Worm (Caenorhabditis elegans) whole organism, L4 larva: Measurements from ENCODE around the gene algn-3.
"Not testable (repeated sequence)": the region's sequence is repeated elsewhere in the genome, so short reads cannot be mapped to it uniquely, and the experiment has no call there.

Source experiments
- T26A8.4 ChIP-seq: fragments of 200-800 bp; sonication (Bioruptor generic); IDR thresholded peaks from 2 replicates; pipeline ENCODE4 v1.3.6; 2022; ENCODE audit warnings: missing genetic modification characterization, missing compliant biosample characterization
- ZK337.2 ChIP-seq: fragments of 200-800 bp; sonication (Bioruptor generic); IDR thresholded peaks from 2 replicates; pipeline ENCODE4 v1.3.6; 2022; ENCODE audit warnings: missing genetic modification reagents, missing genetic modification characterization, missing compliant biosample characterization
- arid-1 ChIP-seq: fragments of 200-800 bp; sonication (Bioruptor generic); conservative IDR thresholded peaks from 2 replicates; pipeline ENCODE4 v1.3.6; 2022; ENCODE audit warnings: missing genetic modification reagents, missing genetic modification characterization, missing compliant biosample characterization
- ceh-20 ChIP-seq: fragments of 200-800 bp; sonication (Bioruptor generic); IDR thresholded peaks from 2 replicates; pipeline ENCODE4 v1.3.6; 2022; ENCODE audit warnings: missing genetic modification reagents, missing genetic modification characterization, missing compliant biosample characterization
- ceh-44 ChIP-seq: fragments of 200-800 bp; sonication (Bioruptor generic); IDR thresholded peaks from 2 replicates; pipeline ENCODE4 v1.3.6; 2022; ENCODE audit warnings: missing genetic modification reagents, missing genetic modification characterization, missing compliant biosample characterization
- ctbp-1 ChIP-seq: fragments of 200-800 bp; sonication (Bioruptor generic); IDR thresholded peaks from 2 replicates; pipeline ENCODE4 v1.3.6; 2022; ENCODE audit warnings: missing genetic modification reagents, missing genetic modification characterization, missing compliant biosample characterization
- daf-12 ChIP-seq: fragments of 150-350 bp; optimal IDR thresholded peaks from 2 replicates; lab custom pipeline; 2014; ENCODE audit warnings: missing biosample characterization, missing genetic modification reagents, missing genetic modification characterization
- daf-16 ChIP-seq, 3 experiments: sonication (generic microtip); optimal IDR thresholded peaks; 2 replicates each; lab custom pipeline; 2016 to 2017; ENCODE audit warnings: missing genetic modification characterization in 3 of 3, missing genetic modification reagents in 3 of 3, mild to moderate bottlenecking in 2 of 3, missing compliant biosample characterization in 2 of 3, missing biosample characterization in 1 of 3, moderate library complexity in 1 of 3
- dmd-6 ChIP-seq: fragments of 200-800 bp; sonication (Bioruptor generic); IDR thresholded peaks from 2 replicates; pipeline ENCODE4 v1.3.6; 2022; ENCODE audit warnings: missing genetic modification reagents, missing genetic modification characterization, missing compliant biosample characterization
- dmd-9 ChIP-seq: fragments of 200-800 bp; sonication (Bioruptor generic); IDR thresholded peaks from 2 replicates; pipeline ENCODE4 v1.3.6; 2022; ENCODE audit warnings: missing genetic modification reagents, missing genetic modification characterization, missing compliant biosample characterization
- dpl-1 ChIP-seq: fragments of 150-350 bp; optimal IDR thresholded peaks from 2 replicates; lab custom pipeline; 2014; ENCODE audit warnings: missing biosample characterization, missing genetic modification reagents, missing genetic modification characterization
- dve-1 ChIP-seq: sonication (generic microtip); optimal IDR thresholded peaks from 2 replicates; lab custom pipeline; 2017; ENCODE audit warnings: antibody characterized with exemption, mild to moderate bottlenecking, missing genetic modification characterization, missing compliant biosample characterization; ENCODE audit not compliant: insufficient read depth
- egl-43 ChIP-seq: fragments of 200-800 bp; sonication (Bioruptor generic); IDR thresholded peaks from 2 replicates; pipeline ENCODE4 v1.3.6; 2022; ENCODE audit warnings: missing genetic modification reagents, missing genetic modification characterization, missing compliant biosample characterization
- hlh-11 ChIP-seq: fragments of 200-800 bp; sonication (Bioruptor generic); optimal IDR thresholded peaks from 2 replicates; lab custom pipeline; 2018; ENCODE audit warnings: mild to moderate bottlenecking, missing genetic modification characterization, missing compliant biosample characterization
- hlh-30 ChIP-seq: sonication (generic microtip); optimal IDR thresholded peaks from 2 replicates; lab custom pipeline; 2017; ENCODE audit warnings: antibody characterized with exemption, mild to moderate bottlenecking, missing genetic modification characterization, missing compliant biosample characterization; ENCODE audit not compliant: insufficient read depth
- hmg-1.1 ChIP-seq: fragments of 200-800 bp; sonication (Bioruptor generic); IDR thresholded peaks from 2 replicates; pipeline ENCODE4 v1.3.6; 2022; ENCODE audit warnings: missing genetic modification reagents, missing genetic modification characterization, missing compliant biosample characterization
- lim-7 ChIP-seq: fragments of 200-800 bp; sonication (Bioruptor generic); IDR thresholded peaks from 2 replicates; pipeline ENCODE4 v1.3.6; 2022; ENCODE audit warnings: missing genetic modification characterization, missing compliant biosample characterization
- lin-1 ChIP-seq: fragments of 200-800 bp; sonication (Bioruptor generic); IDR thresholded peaks from 2 replicates; pipeline ENCODE4 v1.3.6; 2022; ENCODE audit warnings: missing genetic modification reagents, missing genetic modification characterization, missing compliant biosample characterization
- lin-38 ChIP-seq: fragments of 200-800 bp; sonication (Bioruptor generic); IDR thresholded peaks from 2 replicates; pipeline ENCODE4 v1.3.6; 2022; ENCODE audit warnings: missing genetic modification reagents, missing genetic modification characterization, missing compliant biosample characterization
- lsy-2 ChIP-seq, 2 experiments: fragments of 150-350 bp in 1 of 2; sonication (generic microtip) in 1 of 2; optimal IDR thresholded peaks; 2 replicates each; lab custom pipeline; 2014 to 2017; ENCODE audit warnings: missing biosample characterization in 2 of 2, missing genetic modification characterization in 2 of 2
- madf-5 ChIP-seq, 2 experiments: fragments of 200-800 bp; sonication (Bioruptor generic); IDR thresholded peaks; 2 replicates each; pipeline ENCODE4 v1.3.6; 2022; ENCODE audit warnings: missing compliant biosample characterization in 2 of 2, missing genetic modification characterization in 2 of 2
- madf-9 ChIP-seq: fragments of 200-800 bp; sonication (Bioruptor generic); conservative IDR thresholded peaks from 2 replicates; pipeline ENCODE4 v1.3.6; 2022; ENCODE audit warnings: missing genetic modification reagents, missing genetic modification characterization, missing compliant biosample characterization
- mep-1 ChIP-seq: fragments of 150-350 bp; sonication (generic microtip); optimal IDR thresholded peaks from 3 replicates; lab custom pipeline; 2014; ENCODE audit warnings: missing biosample characterization, missing genetic modification characterization
- mes-2 ChIP-seq: sonication (generic microtip); optimal IDR thresholded peaks from 2 replicates; lab custom pipeline; 2016; ENCODE audit warnings: missing genotype, mild to moderate bottlenecking, missing genetic modification characterization, missing compliant biosample characterization; ENCODE audit not compliant: poor library complexity, severe bottlenecking
- nhr-102 ChIP-seq: sonication (generic microtip); optimal IDR thresholded peaks from 2 replicates; lab custom pipeline; 2016; ENCODE audit warnings: mild to moderate bottlenecking, missing genetic modification characterization, moderate library complexity, missing compliant biosample characterization
- nhr-42 ChIP-seq: fragments of 200-800 bp; sonication (Bioruptor generic); IDR thresholded peaks from 2 replicates; pipeline ENCODE4 v1.3.6; 2022; ENCODE audit warnings: missing genetic modification characterization, missing compliant biosample characterization
- nhr-77 ChIP-seq: fragments of 150-350 bp; optimal IDR thresholded peaks from 2 replicates; lab custom pipeline; 2014; ENCODE audit warnings: missing biosample characterization, missing genetic modification characterization
- pha-4 ChIP-seq, 2 experiments: fragments of 150-350 bp in 1 of 2; fragments of 200-800 bp in 1 of 2; sonication (Bioruptor generic) in 1 of 2; IDR thresholded peaks in 1 of 2; optimal IDR thresholded peaks in 1 of 2; 2 replicates each; pipeline versions ENCODE4 v1.3.6 to Lab custom; 2014 to 2022; ENCODE audit warnings: missing genetic modification characterization in 2 of 2, missing genetic modification reagents in 2 of 2, missing biosample characterization in 1 of 2, missing compliant biosample characterization in 1 of 2
- php-3 ChIP-seq: fragments of 200-800 bp; sonication (Bioruptor generic); IDR thresholded peaks from 2 replicates; pipeline ENCODE4 v1.3.6; 2022; ENCODE audit warnings: missing genetic modification reagents, missing genetic modification characterization, missing compliant biosample characterization
- rbr-2 ChIP-seq: sonication (generic microtip); optimal IDR thresholded peaks from 2 replicates; lab custom pipeline; 2016; ENCODE audit warnings: missing genotype, missing genetic modification characterization, missing compliant biosample characterization
- saeg-2 ChIP-seq: fragments of 200-800 bp; sonication (Bioruptor generic); IDR thresholded peaks from 2 replicates; pipeline ENCODE4 v1.3.6; 2022; ENCODE audit warnings: missing genetic modification reagents, missing genetic modification characterization, missing compliant biosample characterization
- tra-1 ChIP-seq: fragments of 200-800 bp; sonication (Bioruptor generic); IDR thresholded peaks from 2 replicates; pipeline ENCODE4 v1.3.6; 2022; ENCODE audit warnings: missing genetic modification reagents, missing genetic modification characterization, missing compliant biosample characterization
- unc-130 ChIP-seq: sonication (generic microtip); optimal IDR thresholded peaks from 2 replicates; lab custom pipeline; 2016; ENCODE audit warnings: missing genetic modification reagents, missing genetic modification characterization, missing compliant biosample characterization
- vab-7 ChIP-seq: fragments of 200-800 bp; sonication (Bioruptor generic); IDR thresholded peaks from 2 replicates; pipeline ENCODE4 v1.3.6; 2022; ENCODE audit warnings: missing genetic modification reagents, missing genetic modification characterization, missing compliant biosample characterization

The algn-3 gene

DNA sequence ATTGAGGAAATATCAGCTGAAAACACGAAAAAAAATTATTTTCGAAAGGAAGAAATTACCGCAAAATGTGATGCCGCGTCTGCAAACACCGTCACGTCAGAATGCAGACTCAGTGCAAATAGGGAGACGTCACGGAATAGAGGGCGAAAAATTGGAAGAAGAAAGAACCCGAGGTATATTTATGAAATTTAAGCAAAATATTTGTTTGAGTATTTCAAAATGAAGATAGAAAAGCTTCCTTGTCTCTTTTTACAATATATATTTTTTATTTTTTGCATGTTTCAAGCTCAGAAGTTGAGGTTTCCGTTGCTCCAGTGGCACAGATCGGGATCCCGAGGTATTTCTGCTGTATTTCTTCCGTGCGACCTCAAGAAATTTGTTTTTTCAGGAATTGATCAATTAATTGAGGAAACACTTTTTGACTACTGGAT lies 11.2 kb upstream of the algn-3 start, which contains the start of gene W03H9.2 (continued):
- no peak for TF ChIP-seq ZK337.2 (GFP tag; lab: Robert Waterston, UW)
- TF ChIP-seq daf-12 (tag; lab: Kevin White, UChicago): no peak

DNA sequence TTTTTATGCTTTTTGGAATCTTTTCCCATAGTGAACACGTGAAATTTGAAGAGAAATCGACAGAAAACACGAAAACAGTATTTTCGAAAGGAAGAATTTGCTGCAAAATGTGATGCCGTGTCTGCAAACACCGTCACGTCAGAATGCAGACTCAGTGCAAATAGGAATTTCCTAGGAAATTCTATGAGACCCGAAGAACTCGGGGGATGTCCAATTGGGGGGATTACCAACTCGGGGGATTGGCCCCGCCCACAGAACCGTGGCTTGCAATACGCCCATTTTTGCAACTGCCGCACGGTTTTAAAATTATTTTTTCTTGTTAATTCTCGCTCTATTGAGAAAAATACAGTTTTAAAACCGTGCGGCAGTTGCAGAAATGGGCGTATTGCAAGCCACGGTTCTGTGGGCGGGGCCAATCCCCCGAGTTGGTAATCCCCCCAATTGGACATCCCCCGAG lies 9.5 kb upstream of the algn-3 start, which contains the start of gene cacn-1:
cacn-1 (minus strand) TSS at position 51 of the 457 bp plus-strand sequence.
- TF ChIP-seq unc-130 (GFP tag; lab: Kevin White, UChicago): peak; percentile 13
- peak; percentile 56; the same call in 1 of the 2 replicates for TF ChIP-seq lim-7 (GFP tag; lab: Robert Waterston, UW)
- peak; percentile 51 for TF ChIP-seq nhr-77 (tag; lab: Kevin White, UChicago)
- peak; percentile 50 for TF ChIP-seq nhr-102 (tag; lab: Kevin White, UChicago)
- peak; percentile 72 for TF ChIP-seq T26A8.4
- TF ChIP-seq php-3: peak; percentile 11; the same call in 1 of the 2 replicates
- TF ChIP-seq mes-2 (tag; lab: Kevin White, UChicago): peak; percentile 87
- TF ChIP-seq pha-4 (GFP tag; IDR thresholded peaks at IDR 0.05; lab: Robert Waterston, UW): peak; percentile 60; the same call in 1 of the 2 replicates
- not testable (repeated sequence) for TF ChIP-seq pha-4 (tag; optimal IDR thresholded peaks at IDR 0.05; lab: Kevin White, UChicago); daf-16 (GFP tag; optimal IDR thresholded peaks at IDR 0.05; lab: Kevin White, UChicago)
- 0 out of 2 replicates have a peak, but pooled peaks have one; percentile 18 for TF ChIP-seq tra-1 (GFP tag; lab: Robert Waterston, UW)
- peak; percentile 41; the same call in 1 of the 2 replicates for TF ChIP-seq madf-9 (GFP tag; lab: Robert Waterston, UW)
- TF ChIP-seq arid-1: peak; percentile 52; the same call in 1 of the 2 replicates
- 0 out of 2 replicates have a peak, but pooled peaks have one; percentile 52 for TF ChIP-seq dmd-9 (GFP tag; lab: Robert Waterston, UW)
- peak; percentile 46 for TF ChIP-seq dmd-6 (GFP tag; lab: Robert Waterston, UW)
- TF ChIP-seq hlh-30 (tag; lab: Kevin White, UChicago): peak; percentile 22
- TF ChIP-seq saeg-2 (GFP tag; lab: Robert Waterston, UW): 0 out of 2 replicates have a peak, but pooled peaks have one; percentile 50
- TF ChIP-seq dve-1 (tag; lab: Kevin White, UChicago): peak; percentile 53
- 0 out of 2 replicates have a peak, but pooled peaks have one; percentile 22 for TF ChIP-seq lin-1 (GFP tag; lab: Robert Waterston, UW)
- peak; percentile 33 for TF ChIP-seq rbr-2 (tag; lab: Kevin White, UChicago)
- TF ChIP-seq lin-38 (GFP tag; lab: Robert Waterston, UW): peak; percentile 87
- peak in 1 of 2 experiments; percentile 63 for TF ChIP-seq lsy-2 (tag; optimal IDR thresholded peaks at IDR 0.05; lab: Kevin White, UChicago)
- peak; percentile 34 for TF ChIP-seq mep-1 (tag; lab: Kevin White, UChicago)
- TF ChIP-seq ceh-44 (GFP tag; lab: Robert Waterston, UW): peak; percentile 47; the same call in 1 of the 2 replicates
- peak; percentile 84 for TF ChIP-seq hmg-1.1 (GFP tag; lab: Robert Waterston, UW)
- peak; percentile 18 for TF ChIP-seq hlh-11
- peak; percentile 89 for TF ChIP-seq nhr-42 (GFP tag; lab: Robert Waterston, UW)
- peak; percentile 60; the same call in 1 of the 2 replicates for TF ChIP-seq vab-7 (GFP tag; lab: Robert Waterston, UW)
- 0 out of 2 replicates have a peak, but pooled peaks have one; percentile 46 for TF ChIP-seq ctbp-1 (GFP tag; lab: Robert Waterston, UW)
- TF ChIP-seq madf-5 (GFP tag; IDR thresholded peaks at IDR 0.05; lab: Robert Waterston, UW): 0 out of 4 replicates have a peak, but pooled peaks of 1 of the 2 experiments have one; percentile 31
- peak; percentile 67 for TF ChIP-seq ceh-20 (GFP tag; lab: Robert Waterston, UW)
- TF ChIP-seq dpl-1 (GFP tag; lab: Kevin White, UChicago): peak; percentile 48
- TF ChIP-seq daf-16 (tag; optimal IDR thresholded peaks at IDR 0.05; lab: Kevin White, UChicago): peak; percentile 15
- peak; percentile 71; the same call in 1 of the 2 replicates for TF ChIP-seq egl-43 (GFP tag; lab: Robert Waterston, UW)
